Fruit fly (Drosophila melanogaster) whole organism, embryonic: ENCODE measurements around the gene CG7135.

ENCODE experiments used
- ATbp ChIP-seq: fragments of 200-800 bp; sonication (Bioruptor generic); optimal IDR thresholded peaks from 2 replicates; lab custom pipeline; 2017; ENCODE audit warnings: missing biosample characterization, mild to moderate bottlenecking, missing genetic modification characterization, missing genetic modification reagents
- Ada2b ChIP-seq: fragments of 200-800 bp; sonication (Bioruptor generic); IDR thresholded peaks from 2 replicates; pipeline ENCODE4 v1.3.6; 2022; ENCODE audit warnings: missing biosample characterization, missing genetic modification characterization
- Atf3 ChIP-seq: fragments of 200-800 bp; sonication (Bioruptor generic); optimal IDR thresholded peaks from 3 replicates; lab custom pipeline; 2016; ENCODE audit warnings: missing biosample characterization, missing genetic modification characterization
- BtbVII ChIP-seq: fragments of 200-800 bp; sonication (Bioruptor generic); optimal IDR thresholded peaks from 3 replicates; lab custom pipeline; 2017; ENCODE audit warnings: missing biosample characterization, mild to moderate bottlenecking, missing genetic modification characterization
- CG10274 ChIP-seq: fragments of 200-800 bp; sonication (Bioruptor generic); optimal IDR thresholded peaks from 3 replicates; lab custom pipeline; 2017; ENCODE audit warnings: missing biosample characterization, mild to moderate bottlenecking, missing genetic modification characterization
- CG10543 ChIP-seq: fragments of 200-800 bp; sonication (Bioruptor generic); optimal IDR thresholded peaks from 3 replicates; lab custom pipeline; 2017; ENCODE audit warnings: missing biosample characterization, mild to moderate bottlenecking, missing genetic modification characterization, moderate library complexity
- CG10565 ChIP-seq: fragments of 200-800 bp; sonication (Bioruptor generic); optimal IDR thresholded peaks from 3 replicates; lab custom pipeline; 2016; ENCODE audit warnings: missing biosample characterization, mild to moderate bottlenecking, missing genetic modification characterization
- CG11398 ChIP-seq: fragments of 200-800 bp; sonication (Bioruptor generic); optimal IDR thresholded peaks from 2 replicates; lab custom pipeline; 2016; ENCODE audit warnings: missing biosample characterization, missing genetic modification characterization
- CG11504 ChIP-seq: fragments of 200-800 bp; sonication (Bioruptor generic); optimal IDR thresholded peaks from 3 replicates; lab custom pipeline; 2019; ENCODE audit warnings: missing biosample characterization, mild to moderate bottlenecking, missing genetic modification characterization, moderate library complexity
- CG13624 ChIP-seq: fragments of 200-800 bp; sonication (Bioruptor generic); optimal IDR thresholded peaks from 2 replicates; lab custom pipeline; 2016; ENCODE audit warnings: missing biosample characterization, missing genetic modification characterization
- CG13775 ChIP-seq: fragments of 200-800 bp; sonication (Bioruptor generic); optimal IDR thresholded peaks from 3 replicates; lab custom pipeline; 2017; ENCODE audit warnings: missing biosample characterization, mild to moderate bottlenecking, missing genetic modification characterization
- CG14441 ChIP-seq: fragments of 200-800 bp; sonication (Bioruptor generic); IDR thresholded peaks from 2 replicates; pipeline ENCODE4 v1.3.6; 2022; ENCODE audit warnings: missing biosample characterization, missing genetic modification characterization
- CG15696 ChIP-seq: fragments of 200-800 bp; sonication (Bioruptor generic); optimal IDR thresholded peaks from 2 replicates; lab custom pipeline; 2019; ENCODE audit warnings: missing biosample characterization, mild to moderate bottlenecking, missing genetic modification characterization, moderate library complexity
- CG17612 ChIP-seq: fragments of 200-800 bp; sonication (Bioruptor generic); IDR thresholded peaks from 2 replicates; pipeline ENCODE4 v1.3.6; 2022; ENCODE audit warnings: missing biosample characterization, missing genetic modification characterization
- CG17829 ChIP-seq: fragments of 200-800 bp; optimal IDR thresholded peaks from 2 replicates; lab custom pipeline; 2019; ENCODE audit warnings: missing biosample characterization, mild to moderate bottlenecking, missing genetic modification characterization, moderate library complexity
- CG31224 ChIP-seq: fragments of 200-800 bp; sonication (Bioruptor generic); IDR thresholded peaks from 2 replicates; pipeline ENCODE4 v1.3.6; 2022; ENCODE audit warnings: missing biosample characterization, missing genetic modification characterization
- CG33557 ChIP-seq: fragments of 200-800 bp; sonication (Bioruptor generic); optimal IDR thresholded peaks from 2 replicates; lab custom pipeline; 2019; ENCODE audit warnings: missing biosample characterization, mild to moderate bottlenecking, missing genetic modification characterization, moderate library complexity
- CG34376 ChIP-seq: fragments of 200-800 bp; sonication (Bioruptor generic); optimal IDR thresholded peaks from 2 replicates; lab custom pipeline; 2018; ENCODE audit warnings: missing biosample characterization, mild to moderate bottlenecking, missing genetic modification characterization
- CG43689 ChIP-seq: fragments of 200-800 bp; sonication (Bioruptor generic); IDR thresholded peaks from 2 replicates; pipeline ENCODE4 v1.3.6; 2022; ENCODE audit warnings: missing biosample characterization, missing genetic modification characterization
- CG4820 ChIP-seq: fragments of 200-800 bp; sonication (Bioruptor generic); optimal IDR thresholded peaks from 3 replicates; lab custom pipeline; 2016; ENCODE audit warnings: missing biosample characterization, missing genetic modification characterization
- CG6854 ChIP-seq: fragments of 200-800 bp; sonication (Bioruptor generic); optimal IDR thresholded peaks from 3 replicates; lab custom pipeline; 2017; ENCODE audit warnings: missing biosample characterization, mild to moderate bottlenecking, missing genetic modification characterization
- CG7963 ChIP-seq: fragments of 200-800 bp; sonication (Bioruptor generic); IDR thresholded peaks from 3 replicates; pipeline ENCODE4 v1.3.6; 2022; ENCODE audit warnings: missing biosample characterization, missing genetic modification characterization; ENCODE audit not compliant: partially characterized antibody
- CG9215 ChIP-seq: fragments of 200-800 bp; sonication (Bioruptor generic); IDR thresholded peaks from 2 replicates; pipeline ENCODE4 v1.3.6; 2022; ENCODE audit warnings: missing biosample characterization, missing genetic modification characterization
- CoRest ChIP-seq: fragments of 200-800 bp; sonication (Bioruptor generic); optimal IDR thresholded peaks from 3 replicates; lab custom pipeline; 2018; ENCODE audit warnings: missing biosample characterization, mild to moderate bottlenecking, missing genetic modification characterization, moderate library complexity
- D19A ChIP-seq: fragments of 200-800 bp; optimal IDR thresholded peaks from 3 replicates; lab custom pipeline; 2019; ENCODE audit warnings: missing biosample characterization, mild to moderate bottlenecking, missing genetic modification characterization, moderate library complexity
- Deaf1 ChIP-seq: fragments of 200-800 bp; optimal IDR thresholded peaks from 3 replicates; lab custom pipeline; 2019; ENCODE audit warnings: missing biosample characterization, mild to moderate bottlenecking, missing genetic modification characterization, moderate library complexity
- Dek ChIP-seq: fragments of 200-800 bp; sonication (Bioruptor generic); optimal IDR thresholded peaks from 3 replicates; lab custom pipeline; 2019; ENCODE audit warnings: missing biosample characterization, mild to moderate bottlenecking, missing genetic modification characterization, moderate library complexity
- Fer1 ChIP-seq: fragments of 200-800 bp; sonication (Bioruptor generic); optimal IDR thresholded peaks from 2 replicates; lab custom pipeline; 2017; ENCODE audit warnings: missing biosample characterization, mild to moderate bottlenecking, missing genetic modification characterization
- Hr51 ChIP-seq, 2 experiments: fragments of 200-800 bp; sonication (Bioruptor generic); optimal IDR thresholded peaks; 2 replicates in 1 of 2; 3 replicates in 1 of 2; lab custom pipeline; 2016 to 2018; ENCODE audit warnings: missing biosample characterization in 2 of 2, missing genetic modification characterization in 2 of 2, mild to moderate bottlenecking in 1 of 2, moderate library complexity in 1 of 2
- Kr ChIP-seq: fragments of 200-800 bp; sonication (Bioruptor generic); optimal IDR thresholded peaks from 2 replicates; lab custom pipeline; 2017; ENCODE audit warnings: missing biosample characterization, mild to moderate bottlenecking, missing genetic modification characterization
- NfI ChIP-seq: fragments of 200-800 bp; sonication (Bioruptor generic); optimal IDR thresholded peaks from 3 replicates; lab custom pipeline; 2018; ENCODE audit warnings: missing biosample characterization, mild to moderate bottlenecking, missing genetic modification characterization, moderate library complexity
- PHDP ChIP-seq: fragments of 200-800 bp; sonication (Bioruptor generic); optimal IDR thresholded peaks from 3 replicates; lab custom pipeline; 2018; ENCODE audit warnings: missing biosample characterization, mild to moderate bottlenecking, missing genetic modification characterization, moderate library complexity
- Rfx ChIP-seq: fragments of 200-800 bp; sonication (Bioruptor generic); IDR thresholded peaks from 2 replicates; pipeline ENCODE4 v1.3.6; 2022; ENCODE audit warnings: missing biosample characterization, missing genetic modification characterization
- Six4 ChIP-seq: fragments of 200-800 bp; sonication (Bioruptor generic); optimal IDR thresholded peaks from 2 replicates; lab custom pipeline; 2016; ENCODE audit warnings: missing biosample characterization, missing genetic modification characterization
- Spps ChIP-seq: fragments of 200-800 bp; sonication (Bioruptor generic); optimal IDR thresholded peaks from 2 replicates; lab custom pipeline; 2018; ENCODE audit warnings: missing biosample characterization, mild to moderate bottlenecking, missing genetic modification characterization
- bowl ChIP-seq: fragments of 200-800 bp; sonication (Bioruptor generic); IDR thresholded peaks from 2 replicates; pipeline ENCODE4 v1.3.6; 2022; ENCODE audit warnings: missing biosample characterization, missing genetic modification characterization
- chinmo ChIP-seq: fragments of 200-800 bp; sonication (Bioruptor generic); IDR thresholded peaks from 4 replicates; pipeline ENCODE4 v1.3.6; 2022; ENCODE audit warnings: missing biosample characterization, missing genetic modification characterization; ENCODE audit not compliant: partially characterized antibody
- fd64A ChIP-seq: fragments of 200-800 bp; sonication (Bioruptor generic); optimal IDR thresholded peaks from 3 replicates; lab custom pipeline; 2018; ENCODE audit warnings: missing biosample characterization, mild to moderate bottlenecking, missing genetic modification characterization
- fd96Cb ChIP-seq: fragments of 200-800 bp; sonication (Bioruptor generic); optimal IDR thresholded peaks from 2 replicates; lab custom pipeline; 2018; ENCODE audit warnings: missing biosample characterization, mild to moderate bottlenecking, missing genetic modification characterization, moderate library complexity
- fu2 ChIP-seq: fragments of 200-800 bp; sonication (Bioruptor generic); optimal IDR thresholded peaks from 2 replicates; lab custom pipeline; 2016; ENCODE audit warnings: missing biosample characterization, missing genetic modification characterization
- gcm ChIP-seq: fragments of 200-800 bp; sonication (Bioruptor generic); optimal IDR thresholded peaks from 2 replicates; lab custom pipeline; 2019; ENCODE audit warnings: missing biosample characterization, mild to moderate bottlenecking, missing genetic modification characterization, moderate library complexity
- gcm2 ChIP-seq: fragments of 200-800 bp; sonication (Bioruptor generic); optimal IDR thresholded peaks from 2 replicates; lab custom pipeline; 2016; ENCODE audit warnings: missing biosample characterization, missing genetic modification characterization
- grn ChIP-seq: fragments of 200-800 bp; sonication (Bioruptor generic); optimal IDR thresholded peaks from 3 replicates; lab custom pipeline; 2017; ENCODE audit warnings: missing biosample characterization, missing genetic modification characterization
- gsb ChIP-seq: fragments of 200-800 bp; sonication (Bioruptor generic); IDR thresholded peaks from 2 replicates; pipeline ENCODE4 v1.3.6; 2022; ENCODE audit warnings: missing biosample characterization, missing genetic modification characterization
- hb ChIP-seq: fragments of 200-800 bp; sonication (Bioruptor generic); IDR thresholded peaks from 3 replicates; pipeline ENCODE4 v1.3.6; 2022; ENCODE audit warnings: missing biosample characterization, missing genetic modification characterization; ENCODE audit not compliant: partially characterized antibody
- maf-S ChIP-seq: fragments of 200-800 bp; sonication (Bioruptor generic); optimal IDR thresholded peaks from 2 replicates; lab custom pipeline; 2016; ENCODE audit warnings: missing biosample characterization, missing genetic modification characterization
- ranshi ChIP-seq: fragments of 200-800 bp; sonication (Bioruptor generic); IDR thresholded peaks from 2 replicates; pipeline ENCODE4 v1.3.6; 2022; ENCODE audit warnings: missing biosample characterization, missing genetic modification characterization
- tna ChIP-seq: fragments of 200-800 bp; sonication (Bioruptor generic); IDR thresholded peaks from 2 replicates; pipeline ENCODE4 v1.3.6; 2022; ENCODE audit warnings: missing biosample characterization, missing genetic modification characterization; ENCODE audit not compliant: partially characterized antibody
- tup ChIP-seq: fragments of 200-800 bp; sonication (Bioruptor generic); optimal IDR thresholded peaks from 2 replicates; lab custom pipeline; 2016; ENCODE audit warnings: missing biosample characterization, mild to moderate bottlenecking, missing genetic modification characterization, moderate library complexity
- zen ChIP-seq: fragments of 200-800 bp; sonication (Bioruptor generic); optimal IDR thresholded peaks from 3 replicates; lab custom pipeline; 2018; ENCODE audit warnings: missing biosample characterization, mild to moderate bottlenecking, missing genetic modification characterization, moderate library complexity

CG7135 gene

DNA sequence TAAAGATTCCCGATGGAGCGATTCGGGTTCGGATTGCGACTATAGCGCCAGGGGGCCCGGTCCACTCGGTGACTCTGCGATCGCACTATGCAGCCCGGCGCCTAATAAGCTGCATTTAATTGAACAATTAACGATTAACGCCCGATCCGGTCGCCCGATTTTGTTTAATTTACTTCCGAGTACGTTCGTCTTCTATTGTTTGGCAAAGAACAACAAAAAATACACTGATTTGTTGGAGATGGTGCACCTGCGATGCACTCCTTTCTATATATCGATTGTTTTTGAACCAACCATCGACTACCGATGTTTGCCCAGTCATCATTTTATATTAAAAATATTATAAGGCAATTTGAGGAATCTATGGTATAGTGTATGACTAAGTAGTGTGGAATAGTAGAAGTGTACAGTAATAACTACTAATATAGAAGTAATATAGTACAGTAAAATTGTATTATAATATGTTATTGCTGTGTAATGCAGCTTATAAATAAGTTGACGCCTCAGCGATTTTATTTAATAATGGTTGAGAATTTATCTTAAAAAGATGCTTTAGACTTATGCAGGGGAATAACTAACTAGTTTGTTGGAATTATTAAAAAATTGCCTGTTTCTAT lies 2.2 kb upstream of the CG7135 start, which contains the start of gene Mvb12 (continued):
- TF ChIP-seq Dek (tag; lab: Kevin White, UChicago) = no peak
- TF ChIP-seq fu2 (GFP tag; lab: Kevin White, UChicago) = no peak
- TF ChIP-seq CG14441 = no peak
- no peak for TF ChIP-seq CG13775 (GFP tag; lab: Kevin White, UChicago)
- TF ChIP-seq CG15696 (tag; lab: Kevin White, UChicago) = peak; percentile 12
- TF ChIP-seq CG13624 (GFP tag; lab: Kevin White, UChicago) = no peak
- TF ChIP-seq Atf3 (GFP tag; lab: Kevin White, UChicago) = no peak
- no peak for TF ChIP-seq CG10543 (GFP tag; lab: Kevin White, UChicago)
- peak; percentile 23 for TF ChIP-seq PHDP
- peak; percentile 52 for TF ChIP-seq CG33557 (GFP tag; lab: Kevin White, UChicago)
- no peak for TF ChIP-seq bowl (GFP tag; lab: Robert Waterston, UW)
- no peak for TF ChIP-seq BtbVII (GFP tag; lab: Kevin White, UChicago)
- TF ChIP-seq CG11398 (GFP tag; lab: Kevin White, UChicago) = no peak
- peak; percentile 13 for TF ChIP-seq CoRest
- TF ChIP-seq Six4 (GFP tag; lab: Kevin White, UChicago) = no peak
- TF ChIP-seq Rfx (GFP tag; lab: Robert Waterston, UW) = 0 out of 2 replicates have a peak, but pooled peaks have one; percentile 19
- TF ChIP-seq CG6854 (GFP tag; lab: Kevin White, UChicago) = no peak
- no peak for TF ChIP-seq hb (GFP tag; lab: Robert Waterston, UW)
- no peak for TF ChIP-seq D19A (tag; lab: Kevin White, UChicago)
- no peak for TF ChIP-seq CG11504 (tag; lab: Kevin White, UChicago)
- TF ChIP-seq Kr = no peak
- TF ChIP-seq CG17829 (tag; lab: Kevin White, UChicago) = no peak
- TF ChIP-seq zen = no peak
- TF ChIP-seq CG4820 = no peak
- TF ChIP-seq Spps (tag; lab: Kevin White, UChicago) = peak; percentile 17
- TF ChIP-seq CG34376 (GFP tag; lab: Kevin White, UChicago) = no peak
- peak; percentile 46 for TF ChIP-seq ATbp (GFP tag; lab: Kevin White, UChicago)
- TF ChIP-seq Fer1 (GFP tag; lab: Kevin White, UChicago) = peak; percentile 19
- no peak for TF ChIP-seq CG10274 (GFP tag; lab: Kevin White, UChicago)
- TF ChIP-seq Hr51 (GFP tag; optimal IDR thresholded peaks at IDR 0.05; lab: Kevin White, UChicago) = no peak
- peak; percentile 52 for TF ChIP-seq fd64A (GFP tag; lab: Kevin White, UChicago)
- no peak for TF ChIP-seq maf-S (GFP tag; lab: Kevin White, UChicago)
- TF ChIP-seq tna (GFP tag; lab: Robert Waterston, UW) = no peak
- TF ChIP-seq CG17612 (GFP tag; lab: Robert Waterston, UW) = no peak
- peak; percentile 45 for TF ChIP-seq gcm (GFP tag; lab: Kevin White, UChicago)
- TF ChIP-seq CG31224 (GFP tag; lab: Robert Waterston, UW) = no peak
- TF ChIP-seq CG7963 (GFP tag; lab: Robert Waterston, UW) = 0 out of 3 replicates have a peak, but pooled peaks have one; percentile 40
- TF ChIP-seq NfI (GFP tag; lab: Kevin White, UChicago) = no peak
- no peak for TF ChIP-seq CG9215 (GFP tag; lab: Robert Waterston, UW)
- no peak for TF ChIP-seq CG10565 (GFP tag; lab: Kevin White, UChicago)
- TF ChIP-seq Ada2b (GFP tag; lab: Robert Waterston, UW) = no peak
- no peak for TF ChIP-seq fd96Cb (tag; lab: Kevin White, UChicago)
- no peak for TF ChIP-seq ranshi
- no peak for TF ChIP-seq gcm2 (GFP tag; lab: Kevin White, UChicago)
- no peak for TF ChIP-seq chinmo
- no peak for TF ChIP-seq tup (GFP tag; lab: Kevin White, UChicago)
- no peak for TF ChIP-seq CG43689
- TF ChIP-seq gsb (GFP tag; lab: Robert Waterston, UW) = no peak
- TF ChIP-seq grn (GFP tag; lab: Kevin White, UChicago) = no peak
- TF ChIP-seq Deaf1 (tag; lab: Kevin White, UChicago) = peak; percentile 58
